Worm (Caenorhabditis elegans) whole organism, L2 larva: ENCODE measurements around the gene srh-76.

Experiments
- C34F6.9 ChIP-seq: fragments of 150-350 bp; optimal IDR thresholded peaks from 2 replicates; lab custom pipeline; 2014; ENCODE audit warnings: missing biosample characterization, missing genetic modification characterization
- F13H6.1 ChIP-seq: sonication (generic microtip); optimal IDR thresholded peaks from 2 replicates; lab custom pipeline; 2016; ENCODE audit warnings: missing genetic modification characterization, missing compliant biosample characterization
- R02D3.7 ChIP-seq: fragments of 150-350 bp; optimal IDR thresholded peaks from 2 replicates; lab custom pipeline; 2014; ENCODE audit warnings: missing biosample characterization, missing genetic modification characterization
- Y55F3AM.14 ChIP-seq: fragments of 200-800 bp; sonication (Bioruptor generic); optimal IDR thresholded peaks from 2 replicates; lab custom pipeline; 2018; ENCODE audit warnings: mild to moderate bottlenecking, missing genetic modification characterization, missing compliant biosample characterization
- ZK546.5 ChIP-seq: sonication (generic microtip); optimal IDR thresholded peaks from 2 replicates; lab custom pipeline; 2017; ENCODE audit warnings: missing biosample characterization, missing genetic modification characterization
- alr-1 ChIP-seq: fragments of 150-350 bp; optimal IDR thresholded peaks from 2 replicates; lab custom pipeline; 2014; ENCODE audit warnings: missing biosample characterization, missing genetic modification characterization
- blmp-1 ChIP-seq: sonication (generic microtip); optimal IDR thresholded peaks from 2 replicates; lab custom pipeline; 2017; ENCODE audit warnings: missing genetic modification characterization, mild to moderate bottlenecking, missing compliant biosample characterization, antibody characterized with exemption, moderate library complexity; ENCODE audit not compliant: insufficient read depth
- ceh-16 ChIP-seq: fragments of 150-350 bp; optimal IDR thresholded peaks from 2 replicates; lab custom pipeline; 2014; ENCODE audit warnings: missing biosample characterization, missing genetic modification characterization
- ceh-82 ChIP-seq: fragments of 150-350 bp; optimal IDR thresholded peaks from 2 replicates; lab custom pipeline; 2014; ENCODE audit warnings: missing biosample characterization, missing genetic modification characterization
- crh-2 ChIP-seq: sonication (generic microtip); optimal IDR thresholded peaks from 2 replicates; lab custom pipeline; 2017; ENCODE audit warnings: missing biosample characterization, missing genetic modification characterization
- dmd-4 ChIP-seq: sonication (generic microtip); optimal IDR thresholded peaks from 2 replicates; lab custom pipeline; 2017; ENCODE audit warnings: missing biosample characterization, missing genetic modification characterization
- egl-27 ChIP-seq: sonication (generic microtip); optimal IDR thresholded peaks from 3 replicates; lab custom pipeline; 2017; ENCODE audit warnings: missing biosample characterization, missing genetic modification reagents, missing genetic modification characterization
- elt-1 ChIP-seq: fragments of 150-350 bp; optimal IDR thresholded peaks from 2 replicates; lab custom pipeline; 2014; ENCODE audit warnings: missing biosample characterization, missing genetic modification characterization
- elt-3 ChIP-seq: sonication (generic microtip); optimal IDR thresholded peaks from 2 replicates; lab custom pipeline; 2017; ENCODE audit warnings: missing biosample characterization, missing genetic modification characterization
- fos-1 ChIP-seq: fragments of 150-350 bp; optimal IDR thresholded peaks from 2 replicates; lab custom pipeline; 2014; ENCODE audit warnings: missing biosample characterization, missing genetic modification characterization
- lin-11 ChIP-seq: fragments of 150-350 bp; sonication (generic microtip); optimal IDR thresholded peaks from 2 replicates; lab custom pipeline; 2014; ENCODE audit warnings: missing biosample characterization, missing genetic modification characterization, inconsistent platforms, mixed read lengths
- lsy-2 ChIP-seq, 2 experiments: fragments of 150-350 bp in 1 of 2; sonication (generic microtip) in 1 of 2; optimal IDR thresholded peaks; 2 replicates each; lab custom pipeline; 2014 to 2017; ENCODE audit warnings: missing biosample characterization in 2 of 2, missing genetic modification characterization in 2 of 2
- mab-5 ChIP-seq: fragments of 150-350 bp; optimal IDR thresholded peaks from 2 replicates; lab custom pipeline; 2014; ENCODE audit warnings: missing biosample characterization, missing genetic modification characterization
- mbf-1 ChIP-seq: sonication (generic microtip); optimal IDR thresholded peaks from 2 replicates; lab custom pipeline; 2017; ENCODE audit warnings: missing biosample characterization, missing genetic modification characterization
- mdl-1 ChIP-seq, 2 experiments: fragments of 150-350 bp in 1 of 2; sonication (generic microtip) in 1 of 2; optimal IDR thresholded peaks; 2 replicates each; lab custom pipeline; 2017; ENCODE audit warnings: missing biosample characterization in 2 of 2, missing genetic modification characterization in 2 of 2
- nhr-10 ChIP-seq: sonication (generic microtip); optimal IDR thresholded peaks from 2 replicates; lab custom pipeline; 2017; ENCODE audit warnings: missing biosample characterization, missing genetic modification characterization
- nhr-129 ChIP-seq: fragments of 150-350 bp; optimal IDR thresholded peaks from 2 replicates; lab custom pipeline; 2014; ENCODE audit warnings: missing biosample characterization, missing genetic modification characterization
- nhr-21 ChIP-seq: fragments of 150-350 bp; optimal IDR thresholded peaks from 2 replicates; lab custom pipeline; 2014; ENCODE audit warnings: missing biosample characterization, missing genetic modification characterization
- nhr-23 ChIP-seq: fragments of 150-350 bp; optimal IDR thresholded peaks from 2 replicates; lab custom pipeline; 2014; ENCODE audit warnings: missing biosample characterization, missing genetic modification reagents, missing genetic modification characterization
- nhr-25 ChIP-seq: fragments of 150-350 bp; sonication (generic microtip); optimal IDR thresholded peaks from 3 replicates; lab custom pipeline; 2014; ENCODE audit warnings: missing biosample characterization, missing genetic modification characterization
- nhr-6 ChIP-seq: fragments of 150-350 bp; optimal IDR thresholded peaks from 2 replicates; lab custom pipeline; 2014; ENCODE audit warnings: missing biosample characterization, missing genetic modification characterization
- sem-4 ChIP-seq: fragments of 150-350 bp; optimal IDR thresholded peaks from 2 replicates; lab custom pipeline; 2014; ENCODE audit warnings: missing biosample characterization, missing genetic modification reagents, missing genetic modification characterization
- skn-1 ChIP-seq: sonication (generic microtip); optimal IDR thresholded peaks from 2 replicates; lab custom pipeline; 2017; ENCODE audit warnings: missing biosample characterization, missing genetic modification characterization
- sma-3 ChIP-seq: sonication (generic microtip); optimal IDR thresholded peaks from 2 replicates; lab custom pipeline; 2016; ENCODE audit warnings: missing genetic modification reagents, missing genetic modification characterization, missing compliant biosample characterization
- sma-9 ChIP-seq, 2 experiments: fragments of 150-350 bp in 1 of 2; sonication (generic microtip) in 1 of 2; optimal IDR thresholded peaks; 2 replicates each; lab custom pipeline; 2014 to 2016; ENCODE audit warnings: missing genetic modification characterization in 2 of 2, mild to moderate bottlenecking in 1 of 2, missing biosample characterization in 1 of 2, missing compliant biosample characterization in 1 of 2, missing genetic modification reagents in 1 of 2, moderate library complexity in 1 of 2
- unc-39 ChIP-seq: fragments of 150-350 bp; optimal IDR thresholded peaks from 2 replicates; lab custom pipeline; 2014; ENCODE audit warnings: missing biosample characterization, missing genetic modification characterization
- unc-55 ChIP-seq: fragments of 150-350 bp; sonication (generic microtip); optimal IDR thresholded peaks from 3 replicates; lab custom pipeline; 2014; ENCODE audit warnings: missing biosample characterization, missing genetic modification reagents, missing genetic modification characterization
- unc-62 ChIP-seq: fragments of 150-350 bp; optimal IDR thresholded peaks from 2 replicates; lab custom pipeline; 2014; ENCODE audit warnings: missing biosample characterization, missing genetic modification reagents, missing genetic modification characterization
- zag-1 ChIP-seq: fragments of 150-350 bp; optimal IDR thresholded peaks from 2 replicates; lab custom pipeline; 2014; ENCODE audit warnings: missing biosample characterization, missing genetic modification characterization
- ztf-1 ChIP-seq: fragments of 200-800 bp; sonication (Bioruptor generic); conservative IDR thresholded peaks from 2 replicates; pipeline ENCODE4 v1.3.6; 2022; ENCODE audit warnings: missing genetic modification characterization, missing compliant biosample characterization
- ztf-4 ChIP-seq: fragments of 150-350 bp; optimal IDR thresholded peaks from 2 replicates; lab custom pipeline; 2014; ENCODE audit warnings: missing biosample characterization, missing genetic modification characterization

The srh-76 gene

ce11 chrV:5822968-5823367 lies 10.7 kb upstream of the srh-76 start (continued):
- TF ChIP-seq mbf-1 (tag; lab: Kevin White, UChicago): no peak
- TF ChIP-seq lin-11 (tag; lab: Kevin White, UChicago): no peak
- no peak for TF ChIP-seq dmd-4 (tag; lab: Kevin White, UChicago)
- no peak for TF ChIP-seq elt-3
- no peak for TF ChIP-seq ztf-1 (GFP tag; lab: Robert Waterston, UW)
- no peak for TF ChIP-seq nhr-23 (tag; lab: Kevin White, UChicago)
- TF ChIP-seq nhr-6 (tag; lab: Kevin White, UChicago): no peak
- no peak for TF ChIP-seq sem-4 (tag; lab: Kevin White, UChicago)
- peak; percentile 31 to 49 for TF ChIP-seq mdl-1 (tag; optimal IDR thresholded peaks at IDR 0.05; lab: Kevin White, UChicago)
- TF ChIP-seq unc-62 (GFP tag; lab: Kevin White, UChicago): no peak
- TF ChIP-seq zag-1 (tag; lab: Kevin White, UChicago): no peak
- TF ChIP-seq lsy-2 (tag; optimal IDR thresholded peaks at IDR 0.05; lab: Kevin White, UChicago): peak in 1 of 2 experiments; percentile 52
- TF ChIP-seq fos-1: peak; percentile 91
- no peak for TF ChIP-seq ztf-4 (tag; lab: Kevin White, UChicago)
- no peak for TF ChIP-seq ZK546.5
- TF ChIP-seq C34F6.9 (tag; lab: Kevin White, UChicago): no peak
- TF ChIP-seq sma-9 (GFP tag; optimal IDR thresholded peaks at IDR 0.05; lab: Kevin White, UChicago): peak; percentile 92
- TF ChIP-seq sma-9 (tag; optimal IDR thresholded peaks at IDR 0.05; lab: Kevin White, UChicago): no peak
- no peak for TF ChIP-seq nhr-10 (tag; lab: Kevin White, UChicago)
- peak; percentile 79 for TF ChIP-seq nhr-25 (tag; lab: Kevin White, UChicago)
- no peak for TF ChIP-seq skn-1 (tag; lab: Kevin White, UChicago)
- no peak for TF ChIP-seq elt-1 (tag; lab: Kevin White, UChicago)
- no peak for TF ChIP-seq alr-1
- TF ChIP-seq unc-55 (GFP tag; lab: Kevin White, UChicago): no peak

ce11 chrV:5825478-5825877 lies 8.2 kb upstream of the srh-76 start:
- TF ChIP-seq alr-1 (no peak), zag-1 (tag; lab: Kevin White, UChicago) (no peak), unc-55 (GFP tag; lab: Kevin White, UChicago) (no peak), lin-11 (tag; lab: Kevin White, UChicago) (no peak), ceh-16 (tag; lab: Kevin White, UChicago) (no peak), skn-1 (tag; lab: Kevin White, UChicago) (no peak), ztf-4 (tag; lab: Kevin White, UChicago) (no peak), F13H6.1 (tag; lab: Kevin White, UChicago) (no peak), sma-9 (GFP tag; optimal IDR thresholded peaks at IDR 0.05; lab: Kevin White, UChicago) (no peak), sma-9 (tag; optimal IDR thresholded peaks at IDR 0.05; lab: Kevin White, UChicago) (no peak)
- TF ChIP-seq, all 48 proteins: peak for 0

- TF ChIP-seq zag-1 (tag; lab: Kevin White, UChicago) (no peak), unc-39 (tag; lab: Kevin White, UChicago) (no peak), ZK546.5 (no peak), unc-55 (GFP tag; lab: Kevin White, UChicago) (no peak), Y55F3AM.14 (GFP tag; lab: Kevin White, UChicago) (no peak), nhr-23 (tag; lab: Kevin White, UChicago) (no peak), mbf-1 (tag; lab: Kevin White, UChicago) (no peak), skn-1 (tag; lab: Kevin White, UChicago) (no peak), fos-1 (no peak)
Observed at ce11 chrV:5826592-5826991, 7.0 kb upstream of the srh-76 start, which contains the start of gene let-418. let-418 (plus strand) TSS chrV:5826833.

- TF ChIP-seq sem-4 (tag; lab: Kevin White, UChicago) (no peak), R02D3.7 (tag; lab: Kevin White, UChicago) (no peak), elt-3 (no peak)
Observed at ce11 chrV:5831253-5831652, 2.4 kb upstream of the srh-76 start.

ce11 chrV:5832799-5833198 lies 832 bp upstream of the srh-76 start:
- peak; percentile 94 for TF ChIP-seq nhr-21
- TF ChIP-seq dmd-4 (tag; lab: Kevin White, UChicago): no peak
- peak; percentile 55 for TF ChIP-seq Y55F3AM.14 (GFP tag; lab: Kevin White, UChicago)
- peak; percentile 50 for TF ChIP-seq egl-27 (tag; lab: Kevin White, UChicago)
- peak; percentile 70 for TF ChIP-seq blmp-1
- TF ChIP-seq crh-2 (tag; lab: Kevin White, UChicago): peak; percentile 23
- TF ChIP-seq fos-1: peak; percentile 12
- TF ChIP-seq C34F6.9 (tag; lab: Kevin White, UChicago): no peak
- peak; percentile 8 for TF ChIP-seq sem-4 (tag; lab: Kevin White, UChicago)
- peak; percentile 47 for TF ChIP-seq mab-5 (tag; lab: Kevin White, UChicago)
- TF ChIP-seq nhr-25 (tag; lab: Kevin White, UChicago): peak; percentile 93
- peak; percentile 33 for TF ChIP-seq nhr-129 (tag; lab: Kevin White, UChicago)
- TF ChIP-seq sma-9 (GFP tag; optimal IDR thresholded peaks at IDR 0.05; lab: Kevin White, UChicago): peak; percentile 85
- no peak for TF ChIP-seq sma-9 (tag; optimal IDR thresholded peaks at IDR 0.05; lab: Kevin White, UChicago)
- no peak for TF ChIP-seq lsy-2 (tag; optimal IDR thresholded peaks at IDR 0.05; lab: Kevin White, UChicago)
- peak; percentile 89 for TF ChIP-seq sma-3 (GFP tag; lab: Kevin White, UChicago)
- TF ChIP-seq ceh-82: no peak
